Fruit fly (Drosophila melanogaster): ENCODE data around the gene MTPAP.

- TF ChIP-seq Mnt (GFP tag; optimal IDR thresholded peaks at IDR 0.05): peak; percentile 59
- TF ChIP-seq tj (GFP tag; optimal IDR thresholded peaks at IDR 0.05): peak; percentile 16
- TF ChIP-seq Hr96 (GFP tag; optimal IDR thresholded peaks at IDR 0.05): no peak
- no peak for TF ChIP-seq cnc (optimal IDR thresholded peaks at IDR 0.05)
- TF ChIP-seq CG12768 (GFP tag; optimal IDR thresholded peaks at IDR 0.05): no peak
- no peak for TF ChIP-seq toe (GFP tag; optimal IDR thresholded peaks at IDR 0.05)
- TF ChIP-seq pad (GFP tag; optimal IDR thresholded peaks at IDR 0.05): no peak
- no peak for TF ChIP-seq ovo (GFP tag; optimal IDR thresholded peaks at IDR 0.05)
- peak; percentile 42 for TF ChIP-seq bab1 (GFP tag; optimal IDR thresholded peaks at IDR 0.05)
- TF ChIP-seq CG7101 (tag; optimal IDR thresholded peaks at IDR 0.05): peak; percentile 7
- no peak for TF ChIP-seq CG7045 (GFP tag; optimal IDR thresholded peaks at IDR 0.05)
Observed at dm6 chrX:1341944-1342392, 7.2 kb downstream of the MTPAP start, which contains the start of gene Naa30A.

All from whole organism, adult.